Worm (Caenorhabditis elegans) whole organism, L4/young adult: ENCODE measurements around the gene cpb-1.

Experiments
- W03F9.2 ChIP-seq: fragments of 150-350 bp; optimal IDR thresholded peaks from 2 replicates; lab custom pipeline; 2014; ENCODE audit warnings: missing biosample characterization, missing genetic modification characterization
- dao-5 ChIP-seq: sonication (generic microtip); optimal IDR thresholded peaks from 2 replicates; lab custom pipeline; 2016; ENCODE audit warnings: missing genotype, missing genetic modification characterization, moderate library complexity, missing compliant biosample characterization
- him-1 ChIP-seq: sonication (generic microtip); optimal IDR thresholded peaks from 2 replicates; lab custom pipeline; 2016; ENCODE audit warnings: missing genotype, missing genetic modification reagents, missing genetic modification characterization, missing compliant biosample characterization

DNA sequence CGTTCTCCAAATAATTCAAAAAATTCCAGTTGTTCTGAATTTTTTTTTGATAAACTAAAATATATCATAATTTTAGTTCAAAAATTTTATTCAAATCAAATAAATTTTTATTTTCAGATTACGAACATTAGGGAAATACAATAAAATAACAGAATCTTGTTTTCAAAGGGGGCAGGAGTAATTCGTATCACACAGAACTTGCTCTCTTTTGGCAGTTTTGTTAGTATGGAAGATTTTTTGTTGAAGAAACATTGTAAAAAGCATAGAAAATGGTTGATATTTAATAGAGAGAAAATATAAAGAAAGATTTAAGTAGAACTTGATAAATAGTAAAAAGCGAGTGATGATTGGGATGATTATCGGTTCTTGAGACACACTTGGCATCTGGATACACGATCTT lies 14.7 kb downstream of the cpb-1 start:
- TF ChIP-seq W03F9.2 (tag; lab: Kevin White, UChicago), result no peak
- TF ChIP-seq him-1 (tag; lab: Kevin White, UChicago), result no peak
- TF ChIP-seq dao-5 (tag; lab: Kevin White, UChicago), result no peak
